Fruit fly (Drosophila melanogaster) whole organism, embryonic: ENCODE measurements around the gene CG17097.

Experiments
- Adf1 ChIP-seq: fragments of 200-800 bp; sonication (Bioruptor generic); IDR thresholded peaks from 2 replicates; pipeline ENCODE4 v1.3.6; 2022; ENCODE audit warnings: missing biosample characterization, missing genetic modification characterization
- Antp ChIP-seq: fragments of 200-800 bp; sonication (Bioruptor generic); optimal IDR thresholded peaks from 3 replicates; lab custom pipeline; 2016; ENCODE audit warnings: missing biosample characterization, missing genetic modification characterization
- Bteb2 ChIP-seq: fragments of 200-800 bp; sonication (Bioruptor generic); optimal IDR thresholded peaks from 2 replicates; lab custom pipeline; 2016; ENCODE audit warnings: missing biosample characterization, missing genetic modification characterization
- CG10462 ChIP-seq: fragments of 200-800 bp; sonication (Bioruptor generic); optimal IDR thresholded peaks from 2 replicates; lab custom pipeline; 2016; ENCODE audit warnings: missing biosample characterization, missing genetic modification characterization
- CG11696 ChIP-seq: fragments of 200-800 bp; sonication (Bioruptor generic); IDR thresholded peaks from 2 replicates; pipeline ENCODE4 v1.3.6; 2022; ENCODE audit warnings: missing biosample characterization, missing genetic modification characterization
- CG12071 ChIP-seq: fragments of 200-800 bp; sonication (Bioruptor generic); optimal IDR thresholded peaks from 3 replicates; lab custom pipeline; 2018; ENCODE audit warnings: missing biosample characterization, mild to moderate bottlenecking, missing genetic modification characterization
- CG13424 ChIP-seq: fragments of 200-800 bp; sonication (Bioruptor generic); optimal IDR thresholded peaks from 2 replicates; lab custom pipeline; 2019; ENCODE audit warnings: missing biosample characterization, mild to moderate bottlenecking, missing genetic modification characterization, moderate library complexity
- CG13894 ChIP-seq: fragments of 200-800 bp; sonication (Bioruptor generic); optimal IDR thresholded peaks from 3 replicates; lab custom pipeline; 2018; ENCODE audit warnings: missing biosample characterization, mild to moderate bottlenecking, missing genetic modification characterization, moderate library complexity
- CG14860 ChIP-seq: fragments of 200-800 bp; sonication (Bioruptor generic); IDR thresholded peaks from 3 replicates; pipeline ENCODE4 v1.3.6; 2022; ENCODE audit warnings: missing biosample characterization, missing genetic modification characterization; ENCODE audit not compliant: partially characterized antibody
- CG17328 ChIP-seq: fragments of 200-800 bp; sonication (Bioruptor generic); IDR thresholded peaks from 2 replicates; pipeline ENCODE4 v1.3.6; 2022; ENCODE audit warnings: missing biosample characterization, missing genetic modification characterization
- CG18476 ChIP-seq: fragments of 200-800 bp; sonication (Bioruptor generic); optimal IDR thresholded peaks from 2 replicates; lab custom pipeline; 2016; ENCODE audit warnings: missing biosample characterization, mild to moderate bottlenecking, missing genetic modification characterization
- CG2120 ChIP-seq: fragments of 200-800 bp; sonication (Bioruptor generic); optimal IDR thresholded peaks from 3 replicates; lab custom pipeline; 2016; ENCODE audit warnings: missing biosample characterization, missing genetic modification characterization
- CG4820 ChIP-seq: fragments of 200-800 bp; sonication (Bioruptor generic); optimal IDR thresholded peaks from 3 replicates; lab custom pipeline; 2016; ENCODE audit warnings: missing biosample characterization, missing genetic modification characterization
- CG6175 ChIP-seq: fragments of 200-800 bp; sonication (Bioruptor generic); IDR thresholded peaks from 3 replicates; pipeline ENCODE4 v1.3.6; 2022; ENCODE audit warnings: missing biosample characterization, missing genetic modification characterization
- Chrac-16 ChIP-seq: fragments of 200-800 bp; sonication (Bioruptor generic); optimal IDR thresholded peaks from 3 replicates; lab custom pipeline; 2016; ENCODE audit warnings: missing biosample characterization, missing genetic modification characterization
- Deaf1 ChIP-seq: fragments of 200-800 bp; optimal IDR thresholded peaks from 3 replicates; lab custom pipeline; 2019; ENCODE audit warnings: missing biosample characterization, mild to moderate bottlenecking, missing genetic modification characterization, moderate library complexity
- Dfd ChIP-seq, 2 experiments: fragments of >200 bp; optimal IDR thresholded peaks; 2 replicates each; lab custom pipeline; 2017; ENCODE audit warnings: missing biosample characterization in 2 of 2, missing genetic modification characterization in 2 of 2
- Dp ChIP-seq: fragments of 200-800 bp; sonication (Bioruptor generic); optimal IDR thresholded peaks from 2 replicates; lab custom pipeline; 2018; ENCODE audit warnings: missing biosample characterization, mild to moderate bottlenecking, missing genetic modification characterization, moderate library complexity
- Drgx ChIP-seq: fragments of 200-800 bp; sonication (Bioruptor generic); IDR thresholded peaks from 2 replicates; pipeline ENCODE4 v1.3.6; 2022; ENCODE audit warnings: missing biosample characterization, missing genetic modification characterization
- E2f1 ChIP-seq: fragments of 200-800 bp; sonication (Bioruptor generic); IDR thresholded peaks from 2 replicates; pipeline ENCODE4 v1.3.6; 2022; ENCODE audit warnings: missing biosample characterization, missing genetic modification characterization
- GATAe ChIP-seq: fragments of 200-800 bp; sonication (Bioruptor generic); conservative IDR thresholded peaks from 2 replicates; pipeline ENCODE4 v1.3.6; 2022; ENCODE audit warnings: missing biosample characterization, missing genetic modification characterization
- HLH54F ChIP-seq: fragments of 200-800 bp; sonication (Bioruptor generic); optimal IDR thresholded peaks from 3 replicates; lab custom pipeline; 2016; ENCODE audit warnings: missing biosample characterization, missing genetic modification characterization
- Hr39 ChIP-seq: fragments of >200 bp; optimal IDR thresholded peaks from 2 replicates; lab custom pipeline; 2017
- Kr ChIP-seq: fragments of 200-800 bp; sonication (Bioruptor generic); optimal IDR thresholded peaks from 2 replicates; lab custom pipeline; 2017; ENCODE audit warnings: missing biosample characterization, mild to moderate bottlenecking, missing genetic modification characterization
- Mes4 ChIP-seq: fragments of 200-800 bp; sonication (Bioruptor generic); optimal IDR thresholded peaks from 2 replicates; lab custom pipeline; 2016; ENCODE audit warnings: missing biosample characterization, missing genetic modification characterization
- Myb ChIP-seq: fragments of 200-800 bp; sonication (Bioruptor generic); optimal IDR thresholded peaks from 2 replicates; lab custom pipeline; 2016; ENCODE audit warnings: missing biosample characterization, missing genetic modification characterization
- Oaz ChIP-seq: fragments of 200-800 bp; sonication (Bioruptor generic); IDR thresholded peaks from 2 replicates; pipeline ENCODE4 v1.3.6; 2022; ENCODE audit warnings: missing biosample characterization, missing genetic modification characterization
- Opbp ChIP-seq: fragments of 200-800 bp; sonication (Bioruptor generic); IDR thresholded peaks from 3 replicates; pipeline ENCODE4 v1.3.6; 2022; ENCODE audit warnings: missing biosample characterization, missing genetic modification characterization; ENCODE audit not compliant: partially characterized antibody
- PHDP ChIP-seq: fragments of 200-800 bp; sonication (Bioruptor generic); optimal IDR thresholded peaks from 3 replicates; lab custom pipeline; 2018; ENCODE audit warnings: missing biosample characterization, mild to moderate bottlenecking, missing genetic modification characterization, moderate library complexity
- Scr ChIP-seq: fragments of 200-800 bp; sonication (Bioruptor generic); IDR thresholded peaks from 2 replicates; pipeline ENCODE4 v1.3.6; 2022; ENCODE audit warnings: missing biosample characterization, missing genetic modification characterization; ENCODE audit not compliant: partially characterized antibody
- Six4 ChIP-seq: fragments of 200-800 bp; sonication (Bioruptor generic); optimal IDR thresholded peaks from 2 replicates; lab custom pipeline; 2016; ENCODE audit warnings: missing biosample characterization, missing genetic modification characterization
- Sox100B ChIP-seq: fragments of 200-800 bp; sonication (Bioruptor generic); optimal IDR thresholded peaks from 3 replicates; lab custom pipeline; 2018; ENCODE audit warnings: missing biosample characterization, mild to moderate bottlenecking, missing genetic modification characterization
- Sox102F ChIP-seq: fragments of 200-800 bp; sonication (Bioruptor generic); optimal IDR thresholded peaks from 2 replicates; lab custom pipeline; 2018; ENCODE audit warnings: missing biosample characterization, mild to moderate bottlenecking, missing genetic modification characterization, moderate library complexity
- Stat92E ChIP-seq, 3 experiments: fragments of >200 bp in 2 of 3; fragments of 200-800 bp in 1 of 3; sonication (Bioruptor generic) in 1 of 3; optimal IDR thresholded peaks; 2 replicates each; lab custom pipeline; 2017 to 2019; ENCODE audit warnings: missing biosample characterization in 3 of 3, missing genetic modification characterization in 3 of 3, mild to moderate bottlenecking in 1 of 3, moderate library complexity in 1 of 3
- bsh ChIP-seq, 2 experiments: fragments of 200-800 bp; sonication (Bioruptor generic); optimal IDR thresholded peaks; 2 replicates each; lab custom pipeline; 2017 to 2018; ENCODE audit warnings: mild to moderate bottlenecking in 2 of 2, missing biosample characterization in 2 of 2, missing genetic modification characterization in 2 of 2, moderate library complexity in 1 of 2
- btn ChIP-seq: fragments of 200-800 bp; sonication (Bioruptor generic); optimal IDR thresholded peaks from 2 replicates; lab custom pipeline; 2016; ENCODE audit warnings: missing biosample characterization, missing genetic modification characterization
- crol ChIP-seq: fragments of 200-800 bp; sonication (Bioruptor generic); IDR thresholded peaks from 2 replicates; pipeline ENCODE4 v1.3.6; 2022; ENCODE audit warnings: missing biosample characterization, missing genetic modification characterization
- cwo ChIP-seq: fragments of 200-800 bp; sonication (Bioruptor generic); optimal IDR thresholded peaks from 3 replicates; lab custom pipeline; 2017; ENCODE audit warnings: missing biosample characterization, missing genetic modification characterization, mild to moderate bottlenecking, moderate library complexity, missing genetic modification reagents
- dati ChIP-seq: fragments of 200-800 bp; sonication (Bioruptor generic); IDR thresholded peaks from 2 replicates; pipeline ENCODE4 v1.3.6; 2022; ENCODE audit warnings: missing biosample characterization, missing genetic modification characterization
- fd102C ChIP-seq: fragments of 200-800 bp; sonication (Bioruptor generic); optimal IDR thresholded peaks from 2 replicates; lab custom pipeline; 2018; ENCODE audit warnings: missing biosample characterization, mild to moderate bottlenecking, missing genetic modification characterization, moderate library complexity
- ftz-f1 ChIP-seq: fragments of 200-800 bp; sonication (Bioruptor generic); optimal IDR thresholded peaks from 2 replicates; lab custom pipeline; 2016; ENCODE audit warnings: missing biosample characterization, missing genetic modification characterization
- kni ChIP-seq: fragments of 200-800 bp; sonication (Bioruptor generic); optimal IDR thresholded peaks from 3 replicates; lab custom pipeline; 2017; ENCODE audit warnings: mild to moderate bottlenecking, missing biosample characterization, missing genetic modification reagents, missing genetic modification characterization
- nerfin-1 ChIP-seq: fragments of 200-800 bp; sonication (Bioruptor generic); optimal IDR thresholded peaks from 3 replicates; lab custom pipeline; 2019; ENCODE audit warnings: missing biosample characterization, mild to moderate bottlenecking, missing genetic modification characterization, moderate library complexity
- onecut ChIP-seq: fragments of 200-800 bp; sonication (Bioruptor generic); IDR thresholded peaks from 2 replicates; pipeline ENCODE4 v1.3.6; 2022; ENCODE audit warnings: missing biosample characterization, missing genetic modification characterization
- pb ChIP-seq: fragments of 200-800 bp; sonication (Bioruptor generic); optimal IDR thresholded peaks from 3 replicates; lab custom pipeline; 2016; ENCODE audit warnings: missing biosample characterization, missing genetic modification characterization
- ro ChIP-seq: fragments of 200-800 bp; sonication (Bioruptor generic); IDR thresholded peaks from 2 replicates; pipeline ENCODE4 v1.3.6; 2022; ENCODE audit warnings: missing biosample characterization, missing genetic modification characterization
- seq ChIP-seq: fragments of 200-800 bp; sonication (Bioruptor generic); IDR thresholded peaks from 2 replicates; pipeline ENCODE4 v1.3.6; 2022; ENCODE audit warnings: missing biosample characterization, missing genetic modification characterization
- sqz ChIP-seq: fragments of 200-800 bp; sonication (Bioruptor generic); optimal IDR thresholded peaks from 3 replicates; lab custom pipeline; 2018; ENCODE audit warnings: missing biosample characterization, mild to moderate bottlenecking, missing genetic modification characterization
- toy ChIP-seq: fragments of 200-800 bp; sonication (Bioruptor generic); IDR thresholded peaks from 2 replicates; pipeline ENCODE4 v1.3.6; 2022; ENCODE audit warnings: missing biosample characterization, missing genetic modification characterization
- ttk ChIP-seq: fragments of 200-800 bp; sonication (Bioruptor generic); IDR thresholded peaks from 2 replicates; pipeline ENCODE4 v2.1.2; 2022; ENCODE audit warnings: missing biosample characterization, missing genetic modification characterization

The CG17097 gene

dm6 chr2L:10614660-10615479 lies 31.3 kb upstream of the CG17097 start (continued):
- TF ChIP-seq Bteb2 (GFP tag; lab: Kevin White, UChicago): no peak
- TF ChIP-seq E2f1 (GFP tag; lab: Robert Waterston, UW): peak; percentile 40; the same call in 1 of the 2 replicates
- TF ChIP-seq Chrac-16: no peak
- TF ChIP-seq GATAe: no peak
- TF ChIP-seq Dfd (GFP tag; optimal IDR thresholded peaks at IDR 0.05; lab: Kevin White, UChicago): no peak
- TF ChIP-seq Six4: no peak
- TF ChIP-seq Kr: no peak
- TF ChIP-seq Opbp (GFP tag; lab: Robert Waterston, UW): 0 out of 3 replicates have a peak, but pooled peaks have one; percentile 26
- no peak for TF ChIP-seq kni
- no peak for TF ChIP-seq Sox100B (GFP tag; lab: Kevin White, UChicago)
- no peak for TF ChIP-seq CG18476 (GFP tag; lab: Kevin White, UChicago)
- TF ChIP-seq ttk: peak; percentile 56
- TF ChIP-seq Hr39: no peak
- TF ChIP-seq nerfin-1 (tag; lab: Kevin White, UChicago): no peak
- no peak for TF ChIP-seq Deaf1 (tag; lab: Kevin White, UChicago)
- no peak for TF ChIP-seq Adf1
- TF ChIP-seq bsh (GFP tag; optimal IDR thresholded peaks at IDR 0.05; lab: Kevin White, UChicago): no peak
- TF ChIP-seq Mes4 (GFP tag; lab: Kevin White, UChicago): peak; percentile 18
- no peak for TF ChIP-seq CG4820
- no peak for TF ChIP-seq ro
- no peak for TF ChIP-seq ftz-f1 (GFP tag; lab: Kevin White, UChicago)
- TF ChIP-seq Antp: peak; percentile 28
- TF ChIP-seq toy (GFP tag; lab: Robert Waterston, UW): no peak
- TF ChIP-seq Oaz: no peak
- peak; percentile 19 for TF ChIP-seq CG12071 (GFP tag; lab: Kevin White, UChicago)
- peak; percentile 9 for TF ChIP-seq btn (GFP tag; lab: Kevin White, UChicago)
- no peak for TF ChIP-seq CG13894
- TF ChIP-seq Stat92E (GFP tag; optimal IDR thresholded peaks at IDR 0.05; lab: Kevin White, UChicago): no peak
- TF ChIP-seq Dp (GFP tag; lab: Kevin White, UChicago): no peak
- TF ChIP-seq fd102C (GFP tag; lab: Kevin White, UChicago): no peak
- no peak for TF ChIP-seq HLH54F (GFP tag; lab: Kevin White, UChicago)
- no peak for TF ChIP-seq PHDP (tag; lab: Kevin White, UChicago)
- TF ChIP-seq crol (GFP tag; lab: Robert Waterston, UW): peak; percentile 83
- TF ChIP-seq CG6175 (GFP tag; lab: Robert Waterston, UW): no peak
- no peak for TF ChIP-seq cwo (GFP tag; lab: Kevin White, UChicago)
- TF ChIP-seq Myb (GFP tag; lab: Kevin White, UChicago): no peak
- no peak for TF ChIP-seq CG2120 (GFP tag; lab: Kevin White, UChicago)
- 0 out of 2 replicates have a peak, but pooled peaks have one; percentile 23 for TF ChIP-seq onecut (GFP tag; lab: Robert Waterston, UW)
- TF ChIP-seq Sox102F (GFP tag; lab: Kevin White, UChicago): peak; percentile 25
- no peak for TF ChIP-seq dati (GFP tag; lab: Robert Waterston, UW)
- no peak for TF ChIP-seq seq (GFP tag; lab: Robert Waterston, UW)
- TF ChIP-seq CG11696 (GFP tag; lab: Robert Waterston, UW): no peak
- no peak for TF ChIP-seq Drgx (GFP tag; lab: Robert Waterston, UW)
- no peak for TF ChIP-seq CG13424
- no peak for TF ChIP-seq CG10462 (GFP tag; lab: Kevin White, UChicago)
- no peak for TF ChIP-seq sqz (GFP tag; lab: Kevin White, UChicago)
- TF ChIP-seq CG14860: no peak
- TF ChIP-seq pb (GFP tag; lab: Kevin White, UChicago): no peak
- 0 out of 2 replicates have a peak, but pooled peaks have one; percentile 41 for TF ChIP-seq CG17328 (GFP tag; lab: Robert Waterston, UW)
- TF ChIP-seq Scr (GFP tag; lab: Robert Waterston, UW): no peak
